Worm (Caenorhabditis elegans) whole organism, midembryonic: ENCODE measurements around the gene nhr-198.

Source experiments
- T22C8.4 ChIP-seq: fragments of 200-800 bp; sonication (Bioruptor generic); IDR thresholded peaks from 2 replicates; pipeline ENCODE4 v1.3.6; 2022; ENCODE audit warnings: missing genetic modification characterization, missing compliant biosample characterization
- cog-1 ChIP-seq: sonication (generic microtip); optimal IDR thresholded peaks from 2 replicates; lab custom pipeline; 2016; ENCODE audit warnings: missing genetic modification characterization, missing compliant biosample characterization
- flt-1 ChIP-seq: fragments of 200-800 bp; sonication (Bioruptor generic); IDR thresholded peaks from 2 replicates; pipeline ENCODE4 v1.3.6; 2022; ENCODE audit warnings: missing genetic modification characterization, missing compliant biosample characterization
- klf-2 ChIP-seq: fragments of 200-800 bp; sonication (Bioruptor generic); conservative IDR thresholded peaks from 2 replicates; pipeline ENCODE4 v1.3.6; 2022; ENCODE audit warnings: missing genetic modification reagents, missing genetic modification characterization, missing compliant biosample characterization
- med-1 ChIP-seq: sonication (generic microtip); optimal IDR thresholded peaks from 2 replicates; lab custom pipeline; 2017; ENCODE audit warnings: missing genetic modification characterization, mild to moderate bottlenecking, missing compliant biosample characterization, antibody characterized with exemption, missing genetic modification reagents; ENCODE audit not compliant: insufficient read depth
- ref-1 ChIP-seq: fragments of 200-800 bp; sonication (Bioruptor generic); conservative IDR thresholded peaks from 2 replicates; pipeline ENCODE4 v1.3.6; 2022; ENCODE audit warnings: missing genetic modification reagents, missing genetic modification characterization, missing compliant biosample characterization
- tab-1 ChIP-seq: fragments of 200-800 bp; sonication (Bioruptor generic); IDR thresholded peaks from 2 replicates; pipeline ENCODE4 v1.3.6; 2022; ENCODE audit warnings: missing genetic modification characterization, missing compliant biosample characterization
- ztf-23 ChIP-seq: fragments of 200-800 bp; sonication (Bioruptor generic); IDR thresholded peaks from 2 replicates; pipeline ENCODE4 v1.3.6; 2022; ENCODE audit warnings: missing genetic modification reagents, missing genetic modification characterization, missing compliant biosample characterization
- ztf-29 ChIP-seq: fragments of 200-800 bp; sonication (Bioruptor generic); IDR thresholded peaks from 2 replicates; pipeline ENCODE4 v1.3.6; 2022; ENCODE audit warnings: missing genetic modification reagents, missing genetic modification characterization, missing compliant biosample characterization

ce11 chrV:15715636-15716035 lies 21.8 kb downstream of the nhr-198 start:
- no peak for TF ChIP-seq cog-1 (tag; lab: Kevin White, UChicago)
- no peak for TF ChIP-seq ref-1 (GFP tag; lab: Robert Waterston, UW)
- no peak for TF ChIP-seq klf-2
- TF ChIP-seq ztf-23 (GFP tag; lab: Robert Waterston, UW) = no peak
- TF ChIP-seq flt-1 (GFP tag; lab: Robert Waterston, UW) = no peak
- no peak for TF ChIP-seq T22C8.4 (GFP tag; lab: Robert Waterston, UW)
- no peak for TF ChIP-seq med-1 (GFP tag; lab: Kevin White, UChicago)
- TF ChIP-seq ztf-29 (GFP tag; lab: Robert Waterston, UW) = no peak
- no peak for TF ChIP-seq tab-1 (GFP tag; lab: Robert Waterston, UW)
